Worm (Caenorhabditis elegans) whole organism, mixed stage, embryonic: ENCODE data around the gene M163.11.
"Not testable (repeated sequence)": the region's sequence is repeated elsewhere in the genome, so short reads cannot be mapped to it uniquely, and the experiment has no call there.

Experiments
- ceh-83 ChIP-seq: fragments of 200-800 bp; sonication (Bioruptor generic); optimal IDR thresholded peaks from 2 replicates; lab custom pipeline; 2018; ENCODE audit warnings: mild to moderate bottlenecking, missing genetic modification characterization, missing compliant biosample characterization
- elt-3 ChIP-seq: fragments of 150-350 bp; optimal IDR thresholded peaks from 2 replicates; lab custom pipeline; 2014; ENCODE audit warnings: missing biosample characterization, missing genetic modification characterization
- mab-5 ChIP-seq: fragments of 150-350 bp; optimal IDR thresholded peaks from 2 replicates; lab custom pipeline; 2014; ENCODE audit warnings: missing biosample characterization, missing genetic modification characterization

The M163.11 gene

DNA sequence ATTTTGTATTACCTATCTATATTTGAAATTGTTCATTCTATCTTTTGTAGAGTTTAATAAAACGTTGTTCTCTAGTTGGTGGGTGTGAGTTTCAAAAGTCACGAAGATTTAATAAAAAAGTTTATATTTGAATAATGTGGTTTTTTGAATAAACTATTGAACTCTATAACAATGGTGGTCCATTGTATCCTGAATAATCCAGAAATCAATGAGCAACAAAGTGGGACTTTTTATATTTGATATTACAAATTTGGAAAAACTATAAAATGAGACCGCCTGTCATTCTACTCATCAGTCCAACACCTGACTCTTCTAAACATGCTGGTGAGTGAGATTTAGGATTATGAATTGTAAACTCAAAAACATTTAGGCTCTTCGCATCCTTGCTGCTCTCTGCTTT is 49.2 kb downstream of the M163.11 start, which contains the start of gene nspc-19:
Gene nspc-19, plus strand, starts transcription at position 301 of the 400 bp plus-strand sequence.
- TF ChIP-seq mab-5 (tag; lab: Kevin White, UChicago); elt-3 (tag; lab: Kevin White, UChicago); ceh-83 (GFP tag; lab: Kevin White, UChicago): not testable (repeated sequence)
